ENCODE assay signal across 5 worm cellular contexts in the genomic region with DNA sequence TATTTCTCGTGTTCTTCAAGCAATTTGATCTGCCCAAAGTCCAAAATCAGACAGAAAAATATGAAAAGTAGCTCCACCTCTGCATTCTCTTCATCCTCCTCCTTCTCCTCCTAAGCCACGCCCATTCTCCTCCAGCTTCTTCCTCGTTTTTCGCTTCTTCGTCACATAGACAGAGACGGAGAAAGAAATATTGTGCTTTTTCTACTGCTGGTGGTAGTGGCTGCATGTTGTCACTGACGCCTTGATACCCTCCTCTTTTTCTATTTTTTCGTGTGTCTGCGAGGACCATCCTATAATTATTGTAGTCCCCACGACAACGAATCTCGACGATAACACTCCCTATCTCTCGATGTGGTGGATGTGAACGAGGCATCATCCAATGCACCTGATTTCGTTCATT.
TF ChIP-seq lines count a peak whose summit lies in the region.

A gene (plus strand): TSS at position 175 of the 400 bp plus-strand sequence.

TF ChIP-seq in whole organism, L1 larva, 84 proteins besides CTCF, POLR2A, EP300 and RAD21:
- peak in 1 of 3 experiments; percentile 17 for TF ChIP-seq ceh-82 (tag; optimal IDR thresholded peaks at IDR 0.05; lab: Kevin White, UChicago)
- peak; percentile 43 for TF ChIP-seq rnt-1 (tag; optimal IDR thresholded peaks at IDR 0.05; lab: Kevin White, UChicago)
- TF ChIP-seq skn-1 (tag; optimal IDR thresholded peaks at IDR 0.05; lab: Kevin White, UChicago) = no peak
- no peak for TF ChIP-seq lin-15B (tag; optimal IDR thresholded peaks at IDR 0.05; lab: Kevin White, UChicago)

TF ChIP-seq in whole organism, L2 larva, 48 proteins besides CTCF, POLR2A, EP300 and RAD21:
- TF ChIP-seq nhr-129 (tag; optimal IDR thresholded peaks at IDR 0.05; lab: Kevin White, UChicago) (peak; percentile 45), unc-55 (GFP tag; optimal IDR thresholded peaks at IDR 0.05; lab: Kevin White, UChicago) (peak; percentile 47), peb-1 (tag; optimal IDR thresholded peaks at IDR 0.05; lab: Kevin White, UChicago) (no peak), Y55F3AM.14 (GFP tag; optimal IDR thresholded peaks at IDR 0.05; lab: Kevin White, UChicago) (no peak), lsy-2 (tag; optimal IDR thresholded peaks at IDR 0.05; lab: Kevin White, UChicago) (peak in 1 of 2 experiments; percentile 0), nhr-11 (tag; optimal IDR thresholded peaks at IDR 0.05; lab: Kevin White, UChicago) (no peak), C34F6.9 (tag; optimal IDR thresholded peaks at IDR 0.05; lab: Kevin White, UChicago) (peak; percentile 12), skn-1 (tag; optimal IDR thresholded peaks at IDR 0.05; lab: Kevin White, UChicago) (no peak), sma-3 (GFP tag; optimal IDR thresholded peaks at IDR 0.05; lab: Kevin White, UChicago) (no peak)
TF ChIP-seq in whole organism, L2 larva: peak in this region for 4.

TF ChIP-seq in whole organism, L3 larva, 47 proteins besides CTCF, POLR2A, EP300 and RAD21:
- TF ChIP-seq nfya-1 (tag; optimal IDR thresholded peaks at IDR 0.05; lab: Kevin White, UChicago; ENCODE audit: insufficient read depth) = peak; percentile 41
- TF ChIP-seq lin-39 (tag; optimal IDR thresholded peaks at IDR 0.05; lab: Kevin White, UChicago) = peak; percentile 27
- TF ChIP-seq egl-5 (tag; optimal IDR thresholded peaks at IDR 0.05; lab: Kevin White, UChicago) = peak; percentile 31
- no peak for TF ChIP-seq fkh-2 (tag; optimal IDR thresholded peaks at IDR 0.05; lab: Kevin White, UChicago)
TF ChIP-seq in whole organism, L3 larva: peak in this region for 3.

TF ChIP-seq in whole organism, L4 larva, 104 proteins besides CTCF, POLR2A, EP300 and RAD21:
- TF ChIP-seq mxl-2 (GFP tag; conservative IDR thresholded peaks at IDR 0.05; lab: Robert Waterston, UW) (no peak), gei-8 (GFP tag; optimal IDR thresholded peaks at IDR 0.05; lab: Kevin White, UChicago) (no peak), lin-39 (tag; optimal IDR thresholded peaks at IDR 0.05; lab: Kevin White, UChicago) (no peak), unc-62 (GFP tag; optimal IDR thresholded peaks at IDR 0.05 in 1 of 2; lab: Kevin White, UChicago) (peak in 1 of 2 experiments; percentile 74), unc-62 (tag; optimal IDR thresholded peaks at IDR 0.05; lab: Kevin White, UChicago) (no peak), nhr-237 (tag; optimal IDR thresholded peaks at IDR 0.05; lab: Kevin White, UChicago) (no peak), snpc-4 (tag; optimal IDR thresholded peaks at IDR 0.05; lab: Kevin White, UChicago) (no peak), madf-9 (GFP tag; conservative IDR thresholded peaks at IDR 0.05; lab: Robert Waterston, UW) (no peak), hmg-1.1 (GFP tag; IDR thresholded peaks at IDR 0.05; lab: Robert Waterston, UW) (peak; percentile 44; the same call in 1 of the 2 replicates), lin-13 (GFP tag; optimal IDR thresholded peaks at IDR 0.05; lab: Kevin White, UChicago) (no peak), nhr-28 (tag; optimal IDR thresholded peaks at IDR 0.05; lab: Kevin White, UChicago) (no peak), Y48G9A.11 (GFP tag; IDR thresholded peaks at IDR 0.05; lab: Robert Waterston, UW) (no peak), T26A8.4 (GFP tag; IDR thresholded peaks at IDR 0.05; lab: Robert Waterston, UW) (no peak), spr-3 (GFP tag; optimal IDR thresholded peaks at IDR 0.05; lab: Kevin White, UChicago) (no peak), tra-1 (GFP tag; IDR thresholded peaks at IDR 0.05; lab: Robert Waterston, UW) (no peak), zfp-3 (GFP tag; conservative IDR thresholded peaks at IDR 0.05; lab: Robert Waterston, UW) (no peak), ceh-28 (tag; optimal IDR thresholded peaks at IDR 0.05; lab: Kevin White, UChicago) (no peak), hlh-30 (tag; optimal IDR thresholded peaks at IDR 0.05; lab: Kevin White, UChicago; ENCODE audit: insufficient read depth) (no peak), daf-12 (tag; optimal IDR thresholded peaks at IDR 0.05; lab: Kevin White, UChicago) (no peak), lsy-2 (tag; optimal IDR thresholded peaks at IDR 0.05; lab: Kevin White, UChicago) (peak in 1 of 2 experiments; percentile 4), nhr-10 (tag; optimal IDR thresholded peaks at IDR 0.05; lab: Kevin White, UChicago) (no peak)

TF ChIP-seq in whole organism, late embryonic, 69 proteins besides CTCF, POLR2A, EP300 and RAD21:
- TF ChIP-seq ceh-22 (tag; optimal IDR thresholded peaks at IDR 0.05; lab: Kevin White, UChicago) (no peak), tbx-2 (tag; optimal IDR thresholded peaks at IDR 0.05; lab: Kevin White, UChicago) (no peak), ets-4 (tag; optimal IDR thresholded peaks at IDR 0.05; lab: Kevin White, UChicago) (no peak), ama-1 (optimal IDR thresholded peaks at IDR 0.05; lab: Kevin White, UChicago) (no peak), zip-5 (tag; optimal IDR thresholded peaks at IDR 0.05; lab: Kevin White, UChicago) (no peak), hlh-8 (tag; optimal IDR thresholded peaks at IDR 0.05; lab: Kevin White, UChicago) (no peak), pax-1 (tag; optimal IDR thresholded peaks at IDR 0.05; lab: Kevin White, UChicago) (no peak), fax-1 (tag; optimal IDR thresholded peaks at IDR 0.05; lab: Kevin White, UChicago) (no peak), tbx-7 (tag; optimal IDR thresholded peaks at IDR 0.05; lab: Kevin White, UChicago) (no peak), C08G9.2 (tag; optimal IDR thresholded peaks at IDR 0.05; lab: Kevin White, UChicago) (peak; percentile 56), pros-1 (tag; optimal IDR thresholded peaks at IDR 0.05; lab: Kevin White, UChicago) (no peak), K02D7.2 (tag; optimal IDR thresholded peaks at IDR 0.05; lab: Kevin White, UChicago) (no peak), ceh-18 (tag; optimal IDR thresholded peaks at IDR 0.05; lab: Kevin White, UChicago) (peak; percentile 19), K09A11.1 (tag; optimal IDR thresholded peaks at IDR 0.05; lab: Kevin White, UChicago; ENCODE audit: insufficient read depth) (no peak)
TF ChIP-seq in whole organism, late embryonic: peak in this region for 2.
